Fruit fly (Drosophila melanogaster) whole organism, prepupa: ENCODE data around the gene IFT43.

ENCODE experiments used
- Blimp-1 ChIP-seq: fragments of 200-800 bp; sonication (Bioruptor generic); optimal IDR thresholded peaks from 3 replicates; lab custom pipeline; 2017; ENCODE audit warnings: missing biosample characterization, missing genetic modification characterization, mild to moderate bottlenecking, moderate library complexity, missing genetic modification reagents
- CG10631 ChIP-seq: fragments of 200-800 bp; sonication (Bioruptor generic); optimal IDR thresholded peaks from 2 replicates; lab custom pipeline; 2016; ENCODE audit warnings: missing biosample characterization, missing genetic modification characterization
- CG11294 ChIP-seq: fragments of 200-800 bp; sonication (Bioruptor generic); IDR thresholded peaks from 2 replicates; pipeline ENCODE4 v1.3.6; 2022; ENCODE audit warnings: missing biosample characterization, missing genetic modification characterization
- CG11902 ChIP-seq: fragments of 200-800 bp; sonication (Bioruptor generic); optimal IDR thresholded peaks from 3 replicates; lab custom pipeline; 2016; ENCODE audit warnings: missing biosample characterization, missing genetic modification characterization
- CG15336 ChIP-seq: fragments of 200-800 bp; sonication (Bioruptor generic); IDR thresholded peaks from 2 replicates; pipeline ENCODE4 v1.3.6; 2022; ENCODE audit warnings: missing biosample characterization, missing genetic modification characterization
- CG1621 ChIP-seq: fragments of 200-800 bp; sonication (Bioruptor generic); optimal IDR thresholded peaks from 3 replicates; lab custom pipeline; 2018; ENCODE audit warnings: missing biosample characterization, mild to moderate bottlenecking, missing genetic modification characterization
- CG3032 ChIP-seq: fragments of 200-800 bp; optimal IDR thresholded peaks from 2 replicates; lab custom pipeline; 2019; ENCODE audit warnings: missing biosample characterization, mild to moderate bottlenecking, missing genetic modification characterization, moderate library complexity
- CG32006 ChIP-seq: fragments of 200-800 bp; sonication (Bioruptor generic); optimal IDR thresholded peaks from 3 replicates; lab custom pipeline; 2017; ENCODE audit warnings: missing biosample characterization, mild to moderate bottlenecking, missing genetic modification characterization
- CG34406 ChIP-seq: fragments of 200-800 bp; sonication (Bioruptor generic); optimal IDR thresholded peaks from 3 replicates; lab custom pipeline; 2016; ENCODE audit warnings: missing biosample characterization, missing genetic modification characterization
- CG3919 ChIP-seq: fragments of 200-800 bp; sonication (Bioruptor generic); optimal IDR thresholded peaks from 3 replicates; lab custom pipeline; 2016; ENCODE audit warnings: missing biosample characterization, missing genetic modification characterization
- CG4318 ChIP-seq: fragments of 200-800 bp; sonication (Bioruptor generic); optimal IDR thresholded peaks from 3 replicates; lab custom pipeline; 2017; ENCODE audit warnings: missing biosample characterization, mild to moderate bottlenecking, missing genetic modification characterization
- CG6163 ChIP-seq: fragments of 200-800 bp; sonication (Bioruptor generic); IDR thresholded peaks from 3 replicates; pipeline ENCODE4 v1.3.6; 2022; ENCODE audit warnings: missing biosample characterization, missing genetic modification characterization
- CG6276 ChIP-seq: fragments of 200-800 bp; sonication (Bioruptor generic); optimal IDR thresholded peaks from 2 replicates; lab custom pipeline; 2017; ENCODE audit warnings: missing biosample characterization, mild to moderate bottlenecking, missing genetic modification characterization
- CG6808 ChIP-seq: fragments of 200-800 bp; sonication (Bioruptor generic); optimal IDR thresholded peaks from 3 replicates; lab custom pipeline; 2017; ENCODE audit warnings: missing biosample characterization, missing genetic modification characterization, mild to moderate bottlenecking, moderate library complexity, missing genetic modification reagents
- CG7368 ChIP-seq: fragments of 200-800 bp; sonication (Bioruptor generic); optimal IDR thresholded peaks from 3 replicates; lab custom pipeline; 2016; ENCODE audit warnings: missing biosample characterization, missing genetic modification characterization
- CG8119 ChIP-seq: fragments of 200-800 bp; sonication (Bioruptor generic); IDR thresholded peaks from 3 replicates; pipeline ENCODE4 v1.3.6; 2022; ENCODE audit warnings: missing biosample characterization, missing genetic modification characterization
- CG8632 ChIP-seq: fragments of 200-800 bp; sonication (Bioruptor generic); optimal IDR thresholded peaks from 3 replicates; lab custom pipeline; 2016; ENCODE audit warnings: missing biosample characterization, missing genetic modification characterization
- CG9139 ChIP-seq: fragments of 200-800 bp; sonication (Bioruptor generic); optimal IDR thresholded peaks from 3 replicates; lab custom pipeline; 2017; ENCODE audit warnings: missing biosample characterization, mild to moderate bottlenecking, missing genetic modification characterization
- Eip75B ChIP-seq: fragments of 200-800 bp; sonication (Bioruptor generic); optimal IDR thresholded peaks from 3 replicates; lab custom pipeline; 2016; ENCODE audit warnings: missing biosample characterization, missing genetic modification characterization
- Eip78C ChIP-seq: fragments of 200-800 bp; sonication (Bioruptor generic); peaks from one replicate; lab custom pipeline; 2016; ENCODE audit warnings: missing biosample characterization, missing genetic modification characterization
- Eip93F ChIP-seq: fragments of 200-800 bp; sonication (Bioruptor generic); optimal IDR thresholded peaks from 2 replicates; lab custom pipeline; 2016; ENCODE audit warnings: missing biosample characterization, mild to moderate bottlenecking, missing genetic modification characterization
- Ets21C ChIP-seq: fragments of 200-800 bp; sonication (Bioruptor generic); optimal IDR thresholded peaks from 3 replicates; lab custom pipeline; 2016; ENCODE audit warnings: missing biosample characterization, missing genetic modification characterization
- Ets96B ChIP-seq: fragments of 200-800 bp; optimal IDR thresholded peaks from 2 replicates; lab custom pipeline; 2019; ENCODE audit warnings: missing biosample characterization, mild to moderate bottlenecking, missing genetic modification characterization, moderate library complexity
- Hr39 ChIP-seq: fragments of 200-800 bp; sonication (Bioruptor generic); optimal IDR thresholded peaks from 2 replicates; lab custom pipeline; 2016; ENCODE audit warnings: missing biosample characterization, missing genetic modification characterization
- Hr4 ChIP-seq: fragments of 200-800 bp; sonication (Bioruptor generic); optimal IDR thresholded peaks from 3 replicates; lab custom pipeline; 2016; ENCODE audit warnings: missing biosample characterization, missing genetic modification characterization
- Lpt ChIP-seq: fragments of 200-800 bp; sonication (Bioruptor generic); optimal IDR thresholded peaks from 3 replicates; lab custom pipeline; 2016; ENCODE audit warnings: missing biosample characterization, missing genetic modification characterization
- Met ChIP-seq: fragments of 200-800 bp; sonication (Bioruptor generic); optimal IDR thresholded peaks from 3 replicates; lab custom pipeline; 2016; ENCODE audit warnings: missing biosample characterization, missing genetic modification characterization
- Sox14 ChIP-seq: fragments of 200-800 bp; sonication (Bioruptor generic); optimal IDR thresholded peaks from 3 replicates; lab custom pipeline; 2016; ENCODE audit warnings: missing biosample characterization, missing genetic modification characterization
- achi ChIP-seq: fragments of 200-800 bp; sonication (Bioruptor generic); optimal IDR thresholded peaks from 3 replicates; lab custom pipeline; 2016; ENCODE audit warnings: missing biosample characterization, missing genetic modification characterization
- acj6 ChIP-seq: fragments of 200-800 bp; sonication (Bioruptor generic); optimal IDR thresholded peaks from 3 replicates; lab custom pipeline; 2016; ENCODE audit warnings: missing biosample characterization, missing genetic modification characterization
- cyc ChIP-seq: fragments of 200-800 bp; sonication (Bioruptor generic); optimal IDR thresholded peaks from 3 replicates; lab custom pipeline; 2016; ENCODE audit warnings: missing biosample characterization, missing genetic modification characterization
- dac ChIP-seq: fragments of 200-800 bp; sonication (Bioruptor generic); optimal IDR thresholded peaks from 2 replicates; lab custom pipeline; 2017; ENCODE audit warnings: missing biosample characterization, mild to moderate bottlenecking, missing genetic modification characterization
- eg ChIP-seq: fragments of 200-800 bp; sonication (Bioruptor generic); IDR thresholded peaks from 3 replicates; pipeline ENCODE4 v1.3.6; 2022; ENCODE audit warnings: missing biosample characterization, missing genetic modification characterization
- esn ChIP-seq: fragments of 200-800 bp; sonication (Bioruptor generic); optimal IDR thresholded peaks from 2 replicates; lab custom pipeline; 2016; ENCODE audit warnings: missing biosample characterization, mild to moderate bottlenecking, missing genetic modification characterization, moderate library complexity
- fd59A ChIP-seq: fragments of 200-800 bp; sonication (Bioruptor generic); optimal IDR thresholded peaks from 2 replicates; lab custom pipeline; 2017; ENCODE audit warnings: missing biosample characterization, mild to moderate bottlenecking, missing genetic modification characterization, missing genetic modification reagents
- lz ChIP-seq: fragments of 200-800 bp; sonication (Bioruptor generic); optimal IDR thresholded peaks from 3 replicates; lab custom pipeline; 2016; ENCODE audit warnings: missing biosample characterization, missing genetic modification characterization
- net ChIP-seq: fragments of 200-800 bp; sonication (Bioruptor generic); optimal IDR thresholded peaks from 3 replicates; lab custom pipeline; 2016; ENCODE audit warnings: missing biosample characterization, missing genetic modification characterization
- salr ChIP-seq, 2 experiments: fragments of 200-800 bp; sonication (Bioruptor generic); optimal IDR thresholded peaks; 3 replicates each; lab custom pipeline; 2016 to 2018; ENCODE audit warnings: missing biosample characterization in 2 of 2, missing genetic modification characterization in 2 of 2, mild to moderate bottlenecking in 1 of 2
- ss ChIP-seq, 2 experiments: fragments of 200-800 bp; sonication (Bioruptor generic); optimal IDR thresholded peaks; 2 replicates in 1 of 2; 3 replicates in 1 of 2; lab custom pipeline; 2017 to 2018; ENCODE audit warnings: mild to moderate bottlenecking in 2 of 2, missing biosample characterization in 2 of 2, missing genetic modification characterization in 2 of 2, moderate library complexity in 1 of 2
- svp ChIP-seq: fragments of 200-800 bp; sonication (Bioruptor generic); peaks from one replicate; lab custom pipeline; 2016; ENCODE audit warnings: missing biosample characterization, missing genetic modification characterization
- topi ChIP-seq: fragments of 200-800 bp; sonication (Bioruptor generic); optimal IDR thresholded peaks from 3 replicates; lab custom pipeline; 2016; ENCODE audit warnings: missing biosample characterization, missing genetic modification characterization
- vri ChIP-seq: fragments of 200-800 bp; sonication (Bioruptor generic); optimal IDR thresholded peaks from 3 replicates; lab custom pipeline; 2016; ENCODE audit warnings: missing biosample characterization, mild to moderate bottlenecking, missing genetic modification characterization

IFT43 gene

dm6 chr2L:12712255-12712654 lies 17.5 kb upstream of the IFT43 start:
- no peak for TF ChIP-seq Eip93F
- TF ChIP-seq esn (GFP tag; lab: Kevin White, UChicago), result peak; percentile 7

- TF ChIP-seq eg (no peak), Sox14 (GFP tag; lab: Kevin White, UChicago) (no peak), Ets21C (no peak), CG9139 (GFP tag; lab: Kevin White, UChicago) (no peak), Lpt (GFP tag; lab: Kevin White, UChicago) (no peak), Ets96B (tag; lab: Kevin White, UChicago) (no peak), CG6276 (GFP tag; lab: Kevin White, UChicago) (no peak), salr (GFP tag; optimal IDR thresholded peaks at IDR 0.05; lab: Kevin White, UChicago) (no peak), Eip75B (no peak), fd59A (GFP tag; lab: Kevin White, UChicago) (no peak), dac (GFP tag; lab: Kevin White, UChicago) (no peak), CG11902 (GFP tag; lab: Kevin White, UChicago) (no peak)
Observed at dm6 chr2L:12708576-12708975, 13.8 kb upstream of the IFT43 start.

- no peak for TF ChIP-seq Lpt (GFP tag; lab: Kevin White, UChicago)
- no peak for TF ChIP-seq fd59A (GFP tag; lab: Kevin White, UChicago)
- TF ChIP-seq achi (GFP tag; lab: Kevin White, UChicago), result peak; percentile 91
Observed at dm6 chr2L:12707540-12707939, 12.8 kb upstream of the IFT43 start, which contains the start of the genes CG6180 and CG15484. CG6180 (plus strand) TSS chr2L:12707661. CG15484 (minus strand) TSS chr2L:12707711.

dm6 chr2L:12705376-12705775 lies 10.6 kb upstream of the IFT43 start:
- TF ChIP-seq Hr4, result no peak
- TF ChIP-seq Eip78C, result peak; percentile 54
- no peak for TF ChIP-seq Ets96B (tag; lab: Kevin White, UChicago)
- no peak for TF ChIP-seq CG8119 (GFP tag; lab: Robert Waterston, UW)
- peak; percentile 95 for TF ChIP-seq svp (GFP tag; lab: Kevin White, UChicago)
- no peak for TF ChIP-seq acj6 (GFP tag; lab: Kevin White, UChicago)

- TF ChIP-seq CG8119 (GFP tag; lab: Robert Waterston, UW), result peak; percentile 65
- peak; percentile 62 for TF ChIP-seq vri (GFP tag; lab: Kevin White, UChicago)
- peak; percentile 51; the same call in 1 of the 2 replicates for TF ChIP-seq CG11294 (GFP tag; lab: Robert Waterston, UW)
- peak in 1 of 2 experiments; percentile 53 for TF ChIP-seq salr (GFP tag; optimal IDR thresholded peaks at IDR 0.05; lab: Kevin White, UChicago)
- peak; percentile 39 for TF ChIP-seq Eip93F
- peak; percentile 42 to 66 for TF ChIP-seq ss (GFP tag; optimal IDR thresholded peaks at IDR 0.05; lab: Kevin White, UChicago)
- peak; percentile 58 for TF ChIP-seq CG34406 (GFP tag; lab: Kevin White, UChicago)
- no peak; the same call in none of the 3 replicates for TF ChIP-seq eg
- TF ChIP-seq CG9139 (GFP tag; lab: Kevin White, UChicago), result no peak
- peak; percentile 69 for TF ChIP-seq lz (GFP tag; lab: Kevin White, UChicago)
- TF ChIP-seq achi (GFP tag; lab: Kevin White, UChicago), result peak; percentile 64
- TF ChIP-seq CG10631 (GFP tag; lab: Kevin White, UChicago), result peak; percentile 79
- peak; percentile 14 for TF ChIP-seq cyc
- TF ChIP-seq Hr39 (GFP tag; lab: Kevin White, UChicago), result peak; percentile 48
- peak; percentile 61 for TF ChIP-seq topi
- TF ChIP-seq CG4318 (GFP tag; lab: Kevin White, UChicago), result no peak
- TF ChIP-seq CG8632 (GFP tag; lab: Kevin White, UChicago), result peak; percentile 20
- peak; percentile 80 for TF ChIP-seq CG6163 (GFP tag; lab: Robert Waterston, UW)
- peak; percentile 55 for TF ChIP-seq Blimp-1 (GFP tag; lab: Kevin White, UChicago)
- TF ChIP-seq CG3032 (tag; lab: Kevin White, UChicago), result peak; percentile 67
- TF ChIP-seq CG7368 (GFP tag; lab: Kevin White, UChicago), result no peak
- TF ChIP-seq Ets96B (tag; lab: Kevin White, UChicago), result peak; percentile 68
- peak; percentile 84 for TF ChIP-seq CG32006 (GFP tag; lab: Kevin White, UChicago)
- TF ChIP-seq CG15336 (GFP tag; lab: Robert Waterston, UW), result peak; percentile 70
- TF ChIP-seq CG6808, result peak; percentile 40
- TF ChIP-seq fd59A (GFP tag; lab: Kevin White, UChicago), result peak; percentile 43
- TF ChIP-seq Eip78C, result peak; percentile 75
- TF ChIP-seq net (GFP tag; lab: Kevin White, UChicago), result no peak
- TF ChIP-seq CG3919 (GFP tag; lab: Kevin White, UChicago), result peak; percentile 69
- peak; percentile 87 for TF ChIP-seq svp (GFP tag; lab: Kevin White, UChicago)
- TF ChIP-seq Lpt (GFP tag; lab: Kevin White, UChicago), result no peak
- TF ChIP-seq Eip75B, result peak; percentile 60
- peak; percentile 48 for TF ChIP-seq CG1621 (tag; lab: Kevin White, UChicago)
- peak; percentile 66 for TF ChIP-seq Met (GFP tag; lab: Kevin White, UChicago)
Observed at dm6 chr2L:12704418-12704920, 9.7 kb upstream of the IFT43 start, which contains the start of the genes CG5776 and spict. CG5776 (minus strand) TSS chr2L:12704451. spict (plus strand) TSS chr2L:12704725.
